Worm (Caenorhabditis elegans) whole organism, L4 larva: Measurements from ENCODE around the gene C01G6.4.

ENCODE experiments used
- F44E2.7 ChIP-seq: fragments of 200-800 bp; sonication (Bioruptor generic); IDR thresholded peaks from 2 replicates; pipeline ENCODE4 v2.1.2; 2022; ENCODE audit warnings: missing genetic modification characterization, missing compliant biosample characterization
- F49E8.2 ChIP-seq: sonication (generic microtip); optimal IDR thresholded peaks from 2 replicates; lab custom pipeline; 2016; ENCODE audit warnings: missing compliant biosample characterization, mild to moderate bottlenecking, missing genetic modification characterization, borderline replicate concordance
- T20F7.1 ChIP-seq: fragments of 200-800 bp; sonication (Bioruptor generic); optimal IDR thresholded peaks from 2 replicates; lab custom pipeline; 2018; ENCODE audit warnings: mild to moderate bottlenecking, missing genetic modification characterization, missing compliant biosample characterization
- Y5F2A.4 ChIP-seq: fragments of 200-800 bp; sonication (Bioruptor generic); optimal IDR thresholded peaks from 2 replicates; lab custom pipeline; 2018; ENCODE audit warnings: mild to moderate bottlenecking, missing genetic modification characterization, missing compliant biosample characterization
- ZK546.5 ChIP-seq, 2 experiments: sonication (generic microtip); optimal IDR thresholded peaks; 2 replicates each; lab custom pipeline; 2017; ENCODE audit warnings: missing biosample characterization in 2 of 2, missing genetic modification characterization in 2 of 2
- ceh-32 ChIP-seq: sonication (generic microtip); optimal IDR thresholded peaks from 2 replicates; lab custom pipeline; 2016; ENCODE audit warnings: mild to moderate bottlenecking, missing genetic modification characterization, missing compliant biosample characterization; ENCODE audit not compliant: poor library complexity
- ceh-44 ChIP-seq: fragments of 200-800 bp; sonication (Bioruptor generic); IDR thresholded peaks from 2 replicates; pipeline ENCODE4 v1.3.6; 2022; ENCODE audit warnings: missing genetic modification reagents, missing genetic modification characterization, missing compliant biosample characterization
- ceh-62 ChIP-seq: sonication (generic microtip); optimal IDR thresholded peaks from 2 replicates; lab custom pipeline; 2017; ENCODE audit warnings: missing biosample characterization, missing genetic modification characterization
- ceh-82 ChIP-seq: sonication (generic microtip); optimal IDR thresholded peaks from 2 replicates; lab custom pipeline; 2017; ENCODE audit warnings: missing biosample characterization, missing genetic modification characterization
- dmd-8 ChIP-seq: fragments of 200-800 bp; sonication (Bioruptor generic); IDR thresholded peaks from 2 replicates; pipeline ENCODE4 v1.3.6; 2022; ENCODE audit warnings: missing genetic modification characterization, missing compliant biosample characterization
- duxl-1 ChIP-seq: sonication (generic microtip); optimal IDR thresholded peaks from 2 replicates; lab custom pipeline; 2016; ENCODE audit warnings: mild to moderate bottlenecking, missing genetic modification characterization, moderate library complexity, missing compliant biosample characterization; ENCODE audit not compliant: poor library complexity
- dve-1 ChIP-seq: sonication (generic microtip); optimal IDR thresholded peaks from 2 replicates; lab custom pipeline; 2017; ENCODE audit warnings: antibody characterized with exemption, mild to moderate bottlenecking, missing genetic modification characterization, missing compliant biosample characterization; ENCODE audit not compliant: insufficient read depth
- egl-43 ChIP-seq: fragments of 200-800 bp; sonication (Bioruptor generic); IDR thresholded peaks from 2 replicates; pipeline ENCODE4 v1.3.6; 2022; ENCODE audit warnings: missing genetic modification reagents, missing genetic modification characterization, missing compliant biosample characterization
- hlh-11 ChIP-seq: fragments of 200-800 bp; sonication (Bioruptor generic); optimal IDR thresholded peaks from 2 replicates; lab custom pipeline; 2018; ENCODE audit warnings: mild to moderate bottlenecking, missing genetic modification characterization, missing compliant biosample characterization
- lim-7 ChIP-seq: fragments of 200-800 bp; sonication (Bioruptor generic); IDR thresholded peaks from 2 replicates; pipeline ENCODE4 v1.3.6; 2022; ENCODE audit warnings: missing genetic modification characterization, missing compliant biosample characterization
- lin-15B ChIP-seq: fragments of 150-350 bp; sonication (generic microtip); optimal IDR thresholded peaks from 3 replicates; lab custom pipeline; 2014; ENCODE audit warnings: missing biosample characterization, missing genetic modification characterization
- lin-38 ChIP-seq: fragments of 200-800 bp; sonication (Bioruptor generic); IDR thresholded peaks from 2 replicates; pipeline ENCODE4 v1.3.6; 2022; ENCODE audit warnings: missing genetic modification reagents, missing genetic modification characterization, missing compliant biosample characterization
- lin-39 ChIP-seq: fragments of 150-350 bp; optimal IDR thresholded peaks from 2 replicates; lab custom pipeline; 2014; ENCODE audit warnings: missing biosample characterization, missing genetic modification reagents, missing genetic modification characterization
- madf-5 ChIP-seq, 2 experiments: fragments of 200-800 bp; sonication (Bioruptor generic); IDR thresholded peaks; 2 replicates each; pipeline ENCODE4 v1.3.6; 2022; ENCODE audit warnings: missing compliant biosample characterization in 2 of 2, missing genetic modification characterization in 2 of 2
- madf-9 ChIP-seq: fragments of 200-800 bp; sonication (Bioruptor generic); conservative IDR thresholded peaks from 2 replicates; pipeline ENCODE4 v1.3.6; 2022; ENCODE audit warnings: missing genetic modification reagents, missing genetic modification characterization, missing compliant biosample characterization
- mes-2 ChIP-seq: sonication (generic microtip); optimal IDR thresholded peaks from 2 replicates; lab custom pipeline; 2016; ENCODE audit warnings: missing genotype, mild to moderate bottlenecking, missing genetic modification characterization, missing compliant biosample characterization; ENCODE audit not compliant: poor library complexity, severe bottlenecking
- nhr-102 ChIP-seq: sonication (generic microtip); optimal IDR thresholded peaks from 2 replicates; lab custom pipeline; 2016; ENCODE audit warnings: mild to moderate bottlenecking, missing genetic modification characterization, moderate library complexity, missing compliant biosample characterization
- nhr-11 ChIP-seq: fragments of 150-350 bp; optimal IDR thresholded peaks from 2 replicates; lab custom pipeline; 2014; ENCODE audit warnings: missing biosample characterization, missing genetic modification characterization
- nhr-111 ChIP-seq: fragments of 200-800 bp; sonication (Bioruptor generic); optimal IDR thresholded peaks from 2 replicates; lab custom pipeline; 2018; ENCODE audit warnings: mild to moderate bottlenecking, missing genetic modification characterization, missing compliant biosample characterization
- nhr-237 ChIP-seq: sonication (generic microtip); optimal IDR thresholded peaks from 2 replicates; lab custom pipeline; 2017; ENCODE audit warnings: missing biosample characterization, missing genetic modification characterization
- nhr-28 ChIP-seq: fragments of 150-350 bp; optimal IDR thresholded peaks from 2 replicates; lab custom pipeline; 2014; ENCODE audit warnings: missing biosample characterization, missing genetic modification characterization
- nhr-6 ChIP-seq: fragments of 150-350 bp; optimal IDR thresholded peaks from 2 replicates; lab custom pipeline; 2014; ENCODE audit warnings: missing biosample characterization, missing genetic modification characterization
- rbr-2 ChIP-seq: sonication (generic microtip); optimal IDR thresholded peaks from 2 replicates; lab custom pipeline; 2016; ENCODE audit warnings: missing genotype, missing genetic modification characterization, missing compliant biosample characterization
- saeg-2 ChIP-seq: fragments of 200-800 bp; sonication (Bioruptor generic); IDR thresholded peaks from 2 replicates; pipeline ENCODE4 v1.3.6; 2022; ENCODE audit warnings: missing genetic modification reagents, missing genetic modification characterization, missing compliant biosample characterization
- skn-1 ChIP-seq: fragments of 150-350 bp; optimal IDR thresholded peaks from 2 replicates; lab custom pipeline; 2014; ENCODE audit warnings: missing biosample characterization, missing genetic modification characterization
- spr-3 ChIP-seq: fragments of 200-800 bp; sonication (Bioruptor generic); optimal IDR thresholded peaks from 2 replicates; lab custom pipeline; 2018; ENCODE audit warnings: mild to moderate bottlenecking, missing genetic modification characterization, missing compliant biosample characterization
- tra-1 ChIP-seq: fragments of 200-800 bp; sonication (Bioruptor generic); IDR thresholded peaks from 2 replicates; pipeline ENCODE4 v1.3.6; 2022; ENCODE audit warnings: missing genetic modification reagents, missing genetic modification characterization, missing compliant biosample characterization
- unc-62 ChIP-seq, 3 experiments: fragments of 150-350 bp in 1 of 3; sonication (generic microtip); optimal IDR thresholded peaks in 2 of 3; peaks in 1 of 3; 1 replicate in 1 of 3; 2 replicates in 2 of 3; lab custom pipeline; 2014 to 2017; ENCODE audit warnings: missing biosample characterization in 3 of 3, missing genetic modification characterization in 3 of 3, missing genetic modification reagents in 3 of 3, missing genotype in 1 of 3
- vab-7 ChIP-seq: fragments of 200-800 bp; sonication (Bioruptor generic); IDR thresholded peaks from 2 replicates; pipeline ENCODE4 v1.3.6; 2022; ENCODE audit warnings: missing genetic modification reagents, missing genetic modification characterization, missing compliant biosample characterization
- ztf-11 ChIP-seq: fragments of 150-350 bp; optimal IDR thresholded peaks from 2 replicates; lab custom pipeline; 2014; ENCODE audit warnings: missing biosample characterization, missing genetic modification characterization
- ztf-7 ChIP-seq: fragments of 150-350 bp; optimal IDR thresholded peaks from 2 replicates; lab custom pipeline; 2014; ENCODE audit warnings: missing biosample characterization, missing genetic modification characterization

The C01G6.4 gene

ce11 chrII:9273984-9274383 lies 1.1 kb upstream of the C01G6.4 start (continued):
- TF ChIP-seq Y5F2A.4, result no peak
- TF ChIP-seq spr-3 (GFP tag; lab: Kevin White, UChicago), result peak; percentile 30
- TF ChIP-seq T20F7.1 (GFP tag; lab: Kevin White, UChicago), result peak; percentile 65
- no peak for TF ChIP-seq ceh-82 (tag; lab: Kevin White, UChicago)
- TF ChIP-seq, all 104 proteins: peak for 51

ce11 chrII:9271285-9271684 lies 1.6 kb downstream of the C01G6.4 start:
- TF ChIP-seq unc-62 (GFP tag; optimal IDR thresholded peaks at IDR 0.05 in 1 of 2; lab: Kevin White, UChicago) (peak in 1 of 2 experiments; percentile 92), unc-62 (tag; optimal IDR thresholded peaks at IDR 0.05; lab: Kevin White, UChicago) (no peak), dmd-8 (GFP tag; lab: Robert Waterston, UW) (no peak), rbr-2 (no peak), ceh-44 (GFP tag; lab: Robert Waterston, UW) (no peak), hlh-11 (tag; lab: Kevin White, UChicago) (no peak), duxl-1 (tag; lab: Kevin White, UChicago) (no peak)

ce11 chrII:9269588-9269987 lies 3.3 kb downstream of the C01G6.4 start, which contains the start of gene C01G6.3:
Gene C01G6.3, plus strand, starts transcription at chrII:9269888.
- no peak for TF ChIP-seq nhr-111 (GFP tag; lab: Kevin White, UChicago)
- TF ChIP-seq nhr-102 (tag; lab: Kevin White, UChicago), result no peak
- no peak for TF ChIP-seq dve-1 (tag; lab: Kevin White, UChicago)
- TF ChIP-seq lim-7, result no peak
- no peak for TF ChIP-seq skn-1 (tag; lab: Kevin White, UChicago)
- no peak for TF ChIP-seq nhr-6 (tag; lab: Kevin White, UChicago)
- no peak for TF ChIP-seq ceh-32 (tag; lab: Kevin White, UChicago)
- no peak for TF ChIP-seq lin-38 (GFP tag; lab: Robert Waterston, UW)
- TF ChIP-seq nhr-11, result no peak
- TF ChIP-seq egl-43, result no peak
- no peak for TF ChIP-seq ztf-11 (tag; lab: Kevin White, UChicago)
- TF ChIP-seq madf-9 (GFP tag; lab: Robert Waterston, UW), result no peak
- TF ChIP-seq tra-1 (GFP tag; lab: Robert Waterston, UW), result no peak
- no peak for TF ChIP-seq F49E8.2 (tag; lab: Kevin White, UChicago)
- no peak for TF ChIP-seq hlh-11 (tag; lab: Kevin White, UChicago)

- TF ChIP-seq lin-15B (tag; lab: Kevin White, UChicago), result no peak
- peak in 1 of 2 experiments; percentile 30 for TF ChIP-seq unc-62 (GFP tag; optimal IDR thresholded peaks at IDR 0.05 in 1 of 2; lab: Kevin White, UChicago)
- no peak for TF ChIP-seq unc-62 (tag; optimal IDR thresholded peaks at IDR 0.05; lab: Kevin White, UChicago)
- TF ChIP-seq skn-1 (tag; lab: Kevin White, UChicago), result no peak
- no peak for TF ChIP-seq saeg-2 (GFP tag; lab: Robert Waterston, UW)
- no peak for TF ChIP-seq madf-5 (GFP tag; IDR thresholded peaks at IDR 0.05; lab: Robert Waterston, UW)
Observed at ce11 chrII:9268983-9269382, 3.9 kb downstream of the C01G6.4 start.

- TF ChIP-seq ztf-7 (no peak), unc-62 (GFP tag; optimal IDR thresholded peaks at IDR 0.05 in 1 of 2; lab: Kevin White, UChicago) (peak in 1 of 2 experiments; percentile 17), unc-62 (tag; optimal IDR thresholded peaks at IDR 0.05; lab: Kevin White, UChicago) (no peak)
- TF ChIP-seq, all 104 proteins: peak for 1
Observed at ce11 chrII:9266755-9267154, 6.1 kb downstream of the C01G6.4 start, which contains the start of gene C01G6.2. Gene C01G6.2, plus strand, starts transcription at chrII:9267055.

ce11 chrII:9266252-9266651 lies 6.6 kb downstream of the C01G6.4 start:
- TF ChIP-seq madf-5 (GFP tag; IDR thresholded peaks at IDR 0.05; lab: Robert Waterston, UW) (no peak), mes-2 (tag; lab: Kevin White, UChicago) (no peak), vab-7 (GFP tag; lab: Robert Waterston, UW) (no peak), nhr-28 (tag; lab: Kevin White, UChicago) (no peak), ceh-62 (tag; lab: Kevin White, UChicago) (no peak), nhr-237 (tag; lab: Kevin White, UChicago) (no peak), F44E2.7 (GFP tag; lab: Robert Waterston, UW) (no peak), lin-39 (tag; lab: Kevin White, UChicago) (no peak), ZK546.5 (tag; optimal IDR thresholded peaks at IDR 0.05; lab: Kevin White, UChicago) (no peak)
- TF ChIP-seq, all 104 proteins: peak for 0
